Fruit fly (Drosophila melanogaster) whole organism, embryonic: ENCODE data around the gene Cad99C.
A peak's percentile ranks its signal among the peaks of the same experiment; 100 is the strongest.

ENCODE experiments used
- Aef1 ChIP-seq: fragments of 200-800 bp; sonication (Bioruptor generic); IDR thresholded peaks from 3 replicates; pipeline ENCODE4 v1.3.6; 2022; ENCODE audit warnings: missing biosample characterization, missing genetic modification characterization
- B-H1 ChIP-seq: fragments of 200-800 bp; sonication (Bioruptor generic); IDR thresholded peaks from 3 replicates; pipeline ENCODE4 v1.3.6; 2022; ENCODE audit warnings: missing biosample characterization, missing genetic modification characterization
- Bdp1 ChIP-seq: fragments of 200-800 bp; sonication (Bioruptor generic); optimal IDR thresholded peaks from 3 replicates; lab custom pipeline; 2016; ENCODE audit warnings: missing biosample characterization, missing genetic modification characterization
- CG10209 ChIP-seq: fragments of 200-800 bp; sonication (Bioruptor generic); optimal IDR thresholded peaks from 3 replicates; lab custom pipeline; 2017; ENCODE audit warnings: missing biosample characterization, mild to moderate bottlenecking, missing genetic modification characterization, missing genetic modification reagents
- CG10654 ChIP-seq: fragments of 200-800 bp; sonication (Bioruptor generic); optimal IDR thresholded peaks from 2 replicates; lab custom pipeline; 2016; ENCODE audit warnings: missing biosample characterization, missing genetic modification characterization
- CG10979 ChIP-seq: fragments of 200-800 bp; sonication (Bioruptor generic); optimal IDR thresholded peaks from 2 replicates; lab custom pipeline; 2018; ENCODE audit warnings: missing biosample characterization, mild to moderate bottlenecking, missing genetic modification characterization, moderate library complexity
- CG11504 ChIP-seq: fragments of 200-800 bp; sonication (Bioruptor generic); optimal IDR thresholded peaks from 3 replicates; lab custom pipeline; 2019; ENCODE audit warnings: missing biosample characterization, mild to moderate bottlenecking, missing genetic modification characterization, moderate library complexity
- CG12219 ChIP-seq: fragments of 200-800 bp; sonication (Bioruptor generic); optimal IDR thresholded peaks from 3 replicates; lab custom pipeline; 2018; ENCODE audit warnings: missing biosample characterization, mild to moderate bottlenecking, missing genetic modification characterization
- CG12769 ChIP-seq: fragments of 200-800 bp; sonication (Bioruptor generic); optimal IDR thresholded peaks from 2 replicates; lab custom pipeline; 2019; ENCODE audit warnings: missing biosample characterization, mild to moderate bottlenecking, missing genetic modification characterization, moderate library complexity
- CG13894 ChIP-seq: fragments of 200-800 bp; sonication (Bioruptor generic); optimal IDR thresholded peaks from 3 replicates; lab custom pipeline; 2018; ENCODE audit warnings: missing biosample characterization, mild to moderate bottlenecking, missing genetic modification characterization, moderate library complexity
- CG1602 ChIP-seq: fragments of 200-800 bp; sonication (Bioruptor generic); optimal IDR thresholded peaks from 3 replicates; lab custom pipeline; 2016; ENCODE audit warnings: missing biosample characterization, missing genetic modification characterization
- CG18619 ChIP-seq: fragments of 200-800 bp; sonication (Bioruptor generic); optimal IDR thresholded peaks from 3 replicates; lab custom pipeline; 2017; ENCODE audit warnings: missing biosample characterization, mild to moderate bottlenecking, missing genetic modification characterization
- CG2202 ChIP-seq: fragments of 200-800 bp; sonication (Bioruptor generic); optimal IDR thresholded peaks from 2 replicates; lab custom pipeline; 2018; ENCODE audit warnings: missing biosample characterization, mild to moderate bottlenecking, missing genetic modification characterization
- CG32772 ChIP-seq: fragments of 200-800 bp; sonication (Bioruptor generic); IDR thresholded peaks from 2 replicates; pipeline ENCODE4 v1.3.6; 2022; ENCODE audit warnings: missing biosample characterization, missing genetic modification characterization
- CG4707 ChIP-seq: fragments of 200-800 bp; sonication (Bioruptor generic); optimal IDR thresholded peaks from 2 replicates; lab custom pipeline; 2018; ENCODE audit warnings: missing biosample characterization, mild to moderate bottlenecking, missing genetic modification characterization, moderate library complexity
- CG8388 ChIP-seq: fragments of 200-800 bp; sonication (Bioruptor generic); optimal IDR thresholded peaks from 2 replicates; lab custom pipeline; 2019; ENCODE audit warnings: missing biosample characterization, mild to moderate bottlenecking, missing genetic modification characterization, moderate library complexity
- CrebB ChIP-seq: fragments of 200-800 bp; sonication (Bioruptor generic); optimal IDR thresholded peaks from 3 replicates; lab custom pipeline; 2018; ENCODE audit warnings: missing biosample characterization, mild to moderate bottlenecking, missing genetic modification characterization
- D19B ChIP-seq: fragments of 200-800 bp; sonication (Bioruptor generic); optimal IDR thresholded peaks from 2 replicates; lab custom pipeline; 2017; ENCODE audit warnings: missing biosample characterization, mild to moderate bottlenecking, missing genetic modification characterization
- Dp ChIP-seq: fragments of 200-800 bp; sonication (Bioruptor generic); optimal IDR thresholded peaks from 2 replicates; lab custom pipeline; 2018; ENCODE audit warnings: missing biosample characterization, mild to moderate bottlenecking, missing genetic modification characterization, moderate library complexity
- E2f1 ChIP-seq: fragments of 200-800 bp; sonication (Bioruptor generic); IDR thresholded peaks from 2 replicates; pipeline ENCODE4 v1.3.6; 2022; ENCODE audit warnings: missing biosample characterization, missing genetic modification characterization
- Hr3 ChIP-seq: fragments of 200-800 bp; sonication (Bioruptor generic); optimal IDR thresholded peaks from 3 replicates; lab custom pipeline; 2016; ENCODE audit warnings: missing biosample characterization, missing genetic modification characterization
- Jarid2 ChIP-seq: fragments of 200-800 bp; sonication (Bioruptor generic); optimal IDR thresholded peaks from 3 replicates; lab custom pipeline; 2017; ENCODE audit warnings: mild to moderate bottlenecking, missing biosample characterization, missing genetic modification reagents, missing genetic modification characterization
- MBD-R2 ChIP-seq: fragments of 200-800 bp; sonication (Bioruptor generic); IDR thresholded peaks from 2 replicates; pipeline ENCODE4 v1.3.6; 2022; ENCODE audit warnings: missing biosample characterization, missing genetic modification characterization
- Mrtf ChIP-seq: fragments of 200-800 bp; sonication (Bioruptor generic); IDR thresholded peaks from 3 replicates; pipeline ENCODE4 v1.3.6; 2022; ENCODE audit warnings: missing biosample characterization, missing genetic modification characterization
- Myb ChIP-seq: fragments of 200-800 bp; sonication (Bioruptor generic); optimal IDR thresholded peaks from 2 replicates; lab custom pipeline; 2016; ENCODE audit warnings: missing biosample characterization, missing genetic modification characterization
- Opbp ChIP-seq: fragments of 200-800 bp; sonication (Bioruptor generic); IDR thresholded peaks from 3 replicates; pipeline ENCODE4 v1.3.6; 2022; ENCODE audit warnings: missing biosample characterization, missing genetic modification characterization; ENCODE audit not compliant: partially characterized antibody
- Ptx1 ChIP-seq: fragments of 200-800 bp; sonication (Bioruptor generic); IDR thresholded peaks from 2 replicates; pipeline ENCODE4 v1.3.6; 2022; ENCODE audit warnings: missing biosample characterization, missing genetic modification characterization
- Scr ChIP-seq: fragments of 200-800 bp; sonication (Bioruptor generic); IDR thresholded peaks from 2 replicates; pipeline ENCODE4 v1.3.6; 2022; ENCODE audit warnings: missing biosample characterization, missing genetic modification characterization; ENCODE audit not compliant: partially characterized antibody
- Six4 ChIP-seq: fragments of 200-800 bp; sonication (Bioruptor generic); optimal IDR thresholded peaks from 2 replicates; lab custom pipeline; 2016; ENCODE audit warnings: missing biosample characterization, missing genetic modification characterization
- amos ChIP-seq: fragments of 200-800 bp; sonication (Bioruptor generic); IDR thresholded peaks from 2 replicates; pipeline ENCODE4 v1.3.6; 2022; ENCODE audit warnings: missing biosample characterization, missing genetic modification characterization; ENCODE audit not compliant: partially characterized antibody
- aop ChIP-seq: fragments of 200-800 bp; sonication (Bioruptor generic); IDR thresholded peaks from 2 replicates; pipeline ENCODE4 v1.3.6; 2022; ENCODE audit warnings: missing biosample characterization, missing genetic modification characterization
- ash1 ChIP-seq: fragments of 200-800 bp; sonication (Bioruptor generic); optimal IDR thresholded peaks from 2 replicates; lab custom pipeline; 2018; ENCODE audit warnings: missing biosample characterization, mild to moderate bottlenecking, missing genetic modification characterization
- bbx ChIP-seq: fragments of 200-800 bp; sonication (Bioruptor generic); IDR thresholded peaks from 2 replicates; pipeline ENCODE4 v1.3.6; 2022; ENCODE audit warnings: missing biosample characterization, missing genetic modification characterization; ENCODE audit not compliant: partially characterized antibody
- cas ChIP-seq: fragments of 200-800 bp; sonication (Bioruptor generic); IDR thresholded peaks from 2 replicates; pipeline ENCODE4 v1.3.6; 2022; ENCODE audit warnings: missing biosample characterization, missing genetic modification characterization
- cg ChIP-seq: fragments of 200-800 bp; sonication (Bioruptor generic); optimal IDR thresholded peaks from 3 replicates; lab custom pipeline; 2019; ENCODE audit warnings: missing biosample characterization, mild to moderate bottlenecking, missing genetic modification characterization, moderate library complexity
- dan ChIP-seq: fragments of 200-800 bp; sonication (Bioruptor generic); IDR thresholded peaks from 2 replicates; pipeline ENCODE4 v1.3.6; 2022; ENCODE audit warnings: missing biosample characterization, missing genetic modification characterization
- en ChIP-seq: fragments of 200-800 bp; sonication (Bioruptor generic); optimal IDR thresholded peaks from 2 replicates; lab custom pipeline; 2016; ENCODE audit warnings: missing biosample characterization, missing genetic modification characterization
- gfzf ChIP-seq: fragments of 200-800 bp; sonication (Bioruptor generic); optimal IDR thresholded peaks from 2 replicates; lab custom pipeline; 2016; ENCODE audit warnings: missing biosample characterization, mild to moderate bottlenecking, missing genetic modification characterization, moderate library complexity
- gro ChIP-seq: fragments of 200-800 bp; sonication (Bioruptor generic); optimal IDR thresholded peaks from 2 replicates; lab custom pipeline; 2016; ENCODE audit warnings: missing biosample characterization, missing genetic modification characterization
- nerfin-1 ChIP-seq: fragments of 200-800 bp; sonication (Bioruptor generic); optimal IDR thresholded peaks from 3 replicates; lab custom pipeline; 2019; ENCODE audit warnings: missing biosample characterization, mild to moderate bottlenecking, missing genetic modification characterization, moderate library complexity
- nerfin-2 ChIP-seq: fragments of 200-800 bp; sonication (Bioruptor generic); IDR thresholded peaks from 2 replicates; pipeline ENCODE4 v1.3.6; 2022; ENCODE audit warnings: missing biosample characterization, missing genetic modification characterization; ENCODE audit not compliant: partially characterized antibody
- nom ChIP-seq: fragments of 200-800 bp; sonication (Bioruptor generic); optimal IDR thresholded peaks from 2 replicates; lab custom pipeline; 2017; ENCODE audit warnings: missing biosample characterization, missing genetic modification characterization, mild to moderate bottlenecking, moderate library complexity, missing genetic modification reagents
- pnt ChIP-seq: fragments of 200-800 bp; sonication (Bioruptor generic); optimal IDR thresholded peaks from 3 replicates; lab custom pipeline; 2016; ENCODE audit warnings: missing biosample characterization, missing genetic modification characterization
- ro ChIP-seq: fragments of 200-800 bp; sonication (Bioruptor generic); IDR thresholded peaks from 2 replicates; pipeline ENCODE4 v1.3.6; 2022; ENCODE audit warnings: missing biosample characterization, missing genetic modification characterization
- salm ChIP-seq: fragments of 200-800 bp; sonication (Bioruptor generic); optimal IDR thresholded peaks from 2 replicates; lab custom pipeline; 2018; ENCODE audit warnings: missing biosample characterization, mild to moderate bottlenecking, missing genetic modification characterization
- sens ChIP-seq: fragments of 200-800 bp; sonication (Bioruptor generic); peaks from one replicate; lab custom pipeline; 2016; ENCODE audit warnings: missing biosample characterization, missing genetic modification characterization
- ssp ChIP-seq: fragments of 200-800 bp; sonication (Bioruptor generic); IDR thresholded peaks from 2 replicates; pipeline ENCODE4 v1.3.6; 2022; ENCODE audit warnings: missing biosample characterization, missing genetic modification characterization
- tup ChIP-seq: fragments of 200-800 bp; sonication (Bioruptor generic); optimal IDR thresholded peaks from 2 replicates; lab custom pipeline; 2016; ENCODE audit warnings: missing biosample characterization, mild to moderate bottlenecking, missing genetic modification characterization, moderate library complexity
- unc-4 ChIP-seq: fragments of 200-800 bp; sonication (Bioruptor generic); IDR thresholded peaks from 2 replicates; pipeline ENCODE4 v1.3.6; 2022; ENCODE audit warnings: missing biosample characterization, missing genetic modification characterization; ENCODE audit not compliant: partially characterized antibody
- zfh1 ChIP-seq: fragments of 200-800 bp; sonication (Bioruptor generic); IDR thresholded peaks from 3 replicates; pipeline ENCODE4 v1.3.6; 2022; ENCODE audit warnings: missing biosample characterization, missing genetic modification characterization

The Cad99C gene

dm6 chr3R:29859763-29860162 is 18.3 kb downstream of the Cad99C start (continued):
- TF ChIP-seq nerfin-2 (GFP tag; lab: Robert Waterston, UW) (peak; percentile 58; the same call in 1 of the 2 replicates), gro (GFP tag; lab: Kevin White, UChicago) (peak; percentile 10), E2f1 (GFP tag; lab: Robert Waterston, UW) (0 out of 2 replicates have a peak, but pooled peaks have one; percentile 35), B-H1 (GFP tag; lab: Robert Waterston, UW) (peak; percentile 48; the same call in 1 of the 3 replicates), Aef1 (peak; percentile 13; the same call in 1 of the 3 replicates), Six4 (GFP tag; lab: Kevin White, UChicago) (peak; percentile 8), amos (peak; percentile 31; the same call in 1 of the 2 replicates), Dp (GFP tag; lab: Kevin White, UChicago) (peak; percentile 32), CrebB (tag; lab: Kevin White, UChicago) (peak; percentile 53), CG4707 (peak; percentile 55), nerfin-1 (tag; lab: Kevin White, UChicago) (peak; percentile 16), cas (GFP tag; lab: Robert Waterston, UW) (no peak), gfzf (peak; percentile 72), Hr3 (GFP tag; lab: Kevin White, UChicago) (peak; percentile 25), Bdp1 (GFP tag; lab: Kevin White, UChicago) (no peak), sens (GFP tag; lab: Kevin White, UChicago) (peak; percentile 94), D19B (GFP tag; lab: Kevin White, UChicago) (no peak), Opbp (GFP tag; lab: Robert Waterston, UW) (0 out of 3 replicates have a peak, but pooled peaks have one; percentile 27), CG12219 (GFP tag; lab: Kevin White, UChicago) (peak; percentile 28), CG8388 (GFP tag; lab: Kevin White, UChicago) (peak; percentile 57), nom (GFP tag; lab: Kevin White, UChicago) (no peak), CG32772 (no peak), aop (GFP tag; lab: Robert Waterston, UW) (no peak), en (GFP tag; lab: Kevin White, UChicago) (no peak), MBD-R2 (peak; percentile 68), Myb (GFP tag; lab: Kevin White, UChicago) (peak; percentile 42), tup (GFP tag; lab: Kevin White, UChicago) (no peak), CG12769 (tag; lab: Kevin White, UChicago) (no peak), ssp (GFP tag; lab: Robert Waterston, UW) (peak; percentile 52), ro (GFP tag; lab: Robert Waterston, UW) (no peak), bbx (peak; percentile 36; the same call in 1 of the 2 replicates), Jarid2 (GFP tag; lab: Kevin White, UChicago) (no peak), pnt (no peak), zfh1 (GFP tag; lab: Robert Waterston, UW) (peak; percentile 56; the same call in 2 of the 3 replicates), ash1 (GFP tag; lab: Kevin White, UChicago) (no peak), cg (GFP tag; lab: Kevin White, UChicago) (no peak), CG11504 (tag; lab: Kevin White, UChicago) (no peak), Ptx1 (GFP tag; lab: Robert Waterston, UW) (peak; percentile 49), CG13894 (peak; percentile 65), unc-4 (0 out of 2 replicates have a peak, but pooled peaks have one; percentile 49), CG2202 (tag; lab: Kevin White, UChicago) (no peak), CG10209 (GFP tag; lab: Kevin White, UChicago) (peak; percentile 37), CG18619 (peak; percentile 16), CG10654 (no peak), Scr (GFP tag; lab: Robert Waterston, UW) (peak; percentile 54), CG10979 (tag; lab: Kevin White, UChicago) (peak; percentile 28), CG1602 (peak; percentile 35), Mrtf (peak; percentile 50; the same call in 1 of the 3 replicates), dan (GFP tag; lab: Robert Waterston, UW) (no peak), salm (no peak)
